Worm (Caenorhabditis elegans) whole organism, late embryonic: ENCODE measurements around the gene K01A12.2.

Experiments used
- mec-3 ChIP-seq: sonication (generic microtip); optimal IDR thresholded peaks from 2 replicates; lab custom pipeline; 2016; ENCODE audit warnings: borderline replicate concordance, missing genetic modification characterization, missing compliant biosample characterization
- unc-3 ChIP-seq, 2 experiments: fragments of 200-800 bp in 1 of 2; sonication (Bioruptor generic) in 1 of 2; sonication (generic microtip) in 1 of 2; conservative IDR thresholded peaks in 1 of 2; optimal IDR thresholded peaks in 1 of 2; 2 replicates each; pipeline versions ENCODE4 v1.3.6 to Lab custom; 2016 to 2022; ENCODE audit warnings: missing compliant biosample characterization in 2 of 2, missing genetic modification characterization in 2 of 2, missing genetic modification reagents in 1 of 2

- no peak for TF ChIP-seq unc-3 (GFP tag; conservative IDR thresholded peaks at IDR 0.05; lab: Robert Waterston, UW)
- TF ChIP-seq unc-3 (tag; optimal IDR thresholded peaks at IDR 0.05; lab: Kevin White, UChicago) = no peak
- TF ChIP-seq mec-3 = no peak
Measured at ce11 chrX:8625090-8625489, 11.9 kb downstream of the K01A12.2 start, which contains the start of gene K01A12.3.
